Fruit fly (Drosophila melanogaster) whole organism, embryonic: Measurements from ENCODE around the gene Vlet.

Experiments
- Ada2b ChIP-seq: fragments of 200-800 bp; sonication (Bioruptor generic); IDR thresholded peaks from 2 replicates; pipeline ENCODE4 v1.3.6; 2022; ENCODE audit warnings: missing biosample characterization, missing genetic modification characterization
- Aef1 ChIP-seq: fragments of 200-800 bp; sonication (Bioruptor generic); IDR thresholded peaks from 3 replicates; pipeline ENCODE4 v1.3.6; 2022; ENCODE audit warnings: missing biosample characterization, missing genetic modification characterization
- B-H1 ChIP-seq: fragments of 200-800 bp; sonication (Bioruptor generic); IDR thresholded peaks from 3 replicates; pipeline ENCODE4 v1.3.6; 2022; ENCODE audit warnings: missing biosample characterization, missing genetic modification characterization
- Bgb ChIP-seq: fragments of 200-800 bp; sonication (Bioruptor generic); IDR thresholded peaks from 2 replicates; pipeline ENCODE4 v1.3.6; 2022; ENCODE audit warnings: missing biosample characterization, missing genetic modification characterization; ENCODE audit not compliant: partially characterized antibody
- CG10147 ChIP-seq: fragments of 200-800 bp; sonication (Bioruptor generic); optimal IDR thresholded peaks from 2 replicates; lab custom pipeline; 2019; ENCODE audit warnings: missing biosample characterization, mild to moderate bottlenecking, missing genetic modification characterization, moderate library complexity
- CG11456 ChIP-seq: fragments of 200-800 bp; sonication (Bioruptor generic); IDR thresholded peaks from 3 replicates; pipeline ENCODE4 v1.3.6; 2022; ENCODE audit warnings: missing biosample characterization, missing genetic modification characterization
- CG11560 ChIP-seq: fragments of 200-800 bp; sonication (Bioruptor generic); IDR thresholded peaks from 3 replicates; pipeline ENCODE4 v1.3.6; 2022; ENCODE audit warnings: missing biosample characterization, missing genetic modification characterization
- CG12155 ChIP-seq: fragments of 200-800 bp; sonication (Bioruptor generic); optimal IDR thresholded peaks from 3 replicates; lab custom pipeline; 2016; ENCODE audit warnings: missing biosample characterization, missing genetic modification characterization
- CG12769 ChIP-seq: fragments of 200-800 bp; sonication (Bioruptor generic); optimal IDR thresholded peaks from 2 replicates; lab custom pipeline; 2019; ENCODE audit warnings: missing biosample characterization, mild to moderate bottlenecking, missing genetic modification characterization, moderate library complexity
- CG13424 ChIP-seq: fragments of 200-800 bp; sonication (Bioruptor generic); optimal IDR thresholded peaks from 2 replicates; lab custom pipeline; 2019; ENCODE audit warnings: missing biosample characterization, mild to moderate bottlenecking, missing genetic modification characterization, moderate library complexity
- CG1603 ChIP-seq: fragments of 200-800 bp; sonication (Bioruptor generic); optimal IDR thresholded peaks from 2 replicates; lab custom pipeline; 2019; ENCODE audit warnings: missing biosample characterization, mild to moderate bottlenecking, missing genetic modification characterization, moderate library complexity
- CG2889 ChIP-seq: fragments of 200-800 bp; sonication (Bioruptor generic); IDR thresholded peaks from 3 replicates; pipeline ENCODE4 v1.3.6; 2022; ENCODE audit warnings: missing biosample characterization, missing genetic modification characterization
- CG30020 ChIP-seq: fragments of 200-800 bp; optimal IDR thresholded peaks from 2 replicates; lab custom pipeline; 2019; ENCODE audit warnings: missing biosample characterization, mild to moderate bottlenecking, missing genetic modification characterization, moderate library complexity
- CG3065 ChIP-seq: fragments of 200-800 bp; sonication (Bioruptor generic); optimal IDR thresholded peaks from 2 replicates; lab custom pipeline; 2016; ENCODE audit warnings: missing biosample characterization, missing genetic modification characterization
- CG31224 ChIP-seq: fragments of 200-800 bp; sonication (Bioruptor generic); IDR thresholded peaks from 2 replicates; pipeline ENCODE4 v1.3.6; 2022; ENCODE audit warnings: missing biosample characterization, missing genetic modification characterization
- CG34422 ChIP-seq: fragments of 200-800 bp; sonication (Bioruptor generic); IDR thresholded peaks from 3 replicates; pipeline ENCODE4 v1.3.6; 2022; ENCODE audit warnings: missing biosample characterization, missing genetic modification characterization
- CG4820 ChIP-seq: fragments of 200-800 bp; sonication (Bioruptor generic); optimal IDR thresholded peaks from 3 replicates; lab custom pipeline; 2016; ENCODE audit warnings: missing biosample characterization, missing genetic modification characterization
- CG5180 ChIP-seq: fragments of 200-800 bp; sonication (Bioruptor generic); optimal IDR thresholded peaks from 3 replicates; lab custom pipeline; 2017; ENCODE audit warnings: missing biosample characterization, missing genetic modification characterization, mild to moderate bottlenecking, moderate library complexity, missing genetic modification reagents
- CG7357 ChIP-seq: fragments of 200-800 bp; sonication (Bioruptor generic); IDR thresholded peaks from 3 replicates; pipeline ENCODE4 v1.3.6; 2022; ENCODE audit warnings: missing biosample characterization, missing genetic modification characterization
- CG7556 ChIP-seq: fragments of 200-800 bp; sonication (Bioruptor generic); optimal IDR thresholded peaks from 2 replicates; lab custom pipeline; 2017; ENCODE audit warnings: missing biosample characterization, mild to moderate bottlenecking, missing genetic modification characterization
- CG7786 ChIP-seq: fragments of 200-800 bp; sonication (Bioruptor generic); optimal IDR thresholded peaks from 2 replicates; lab custom pipeline; 2016; ENCODE audit warnings: missing biosample characterization, missing genetic modification characterization
- CG7839 ChIP-seq: fragments of 200-800 bp; sonication (Bioruptor generic); optimal IDR thresholded peaks from 3 replicates; lab custom pipeline; 2018; ENCODE audit warnings: missing biosample characterization, mild to moderate bottlenecking, missing genetic modification characterization, moderate library complexity
- CG9609 ChIP-seq: fragments of 200-800 bp; sonication (Bioruptor generic); optimal IDR thresholded peaks from 3 replicates; lab custom pipeline; 2016; ENCODE audit warnings: missing biosample characterization, missing genetic modification characterization
- Dad ChIP-seq: fragments of 200-800 bp; sonication (Bioruptor generic); optimal IDR thresholded peaks from 3 replicates; lab custom pipeline; 2016; ENCODE audit warnings: missing biosample characterization, missing genetic modification characterization
- Dbx ChIP-seq: fragments of 200-800 bp; sonication (Bioruptor generic); IDR thresholded peaks from 3 replicates; pipeline ENCODE4 v1.3.6; 2022; ENCODE audit warnings: missing biosample characterization, missing genetic modification characterization
- HLH4C ChIP-seq: fragments of 200-800 bp; sonication (Bioruptor generic); IDR thresholded peaks from 3 replicates; pipeline ENCODE4 v1.3.6; 2022; ENCODE audit warnings: missing biosample characterization, missing genetic modification characterization; ENCODE audit not compliant: partially characterized antibody
- Hmr ChIP-seq: fragments of 200-800 bp; sonication (Bioruptor generic); optimal IDR thresholded peaks from 3 replicates; lab custom pipeline; 2017; ENCODE audit warnings: mild to moderate bottlenecking, missing biosample characterization, missing genetic modification reagents, missing genetic modification characterization
- Hr3 ChIP-seq: fragments of 200-800 bp; sonication (Bioruptor generic); optimal IDR thresholded peaks from 3 replicates; lab custom pipeline; 2016; ENCODE audit warnings: missing biosample characterization, missing genetic modification characterization
- Lim3 ChIP-seq: fragments of 200-800 bp; sonication (Bioruptor generic); IDR thresholded peaks from 2 replicates; pipeline ENCODE4 v1.3.6; 2022; ENCODE audit warnings: missing biosample characterization, missing genetic modification characterization
- MTF-1 ChIP-seq: fragments of 200-800 bp; sonication (Bioruptor generic); optimal IDR thresholded peaks from 2 replicates; lab custom pipeline; 2018; ENCODE audit warnings: missing biosample characterization, mild to moderate bottlenecking, missing genetic modification characterization, borderline replicate concordance
- Rfx ChIP-seq: fragments of 200-800 bp; sonication (Bioruptor generic); IDR thresholded peaks from 2 replicates; pipeline ENCODE4 v1.3.6; 2022; ENCODE audit warnings: missing biosample characterization, missing genetic modification characterization
- Sry-δ ChIP-seq: fragments of 200-800 bp; sonication (Bioruptor generic); optimal IDR thresholded peaks from 2 replicates; lab custom pipeline; 2016; ENCODE audit warnings: missing biosample characterization, missing genetic modification characterization
- ara ChIP-seq: fragments of 200-800 bp; sonication (Bioruptor generic); IDR thresholded peaks from 2 replicates; pipeline ENCODE4 v1.3.6; 2022; ENCODE audit warnings: missing biosample characterization, missing genetic modification characterization
- bsh ChIP-seq, 2 experiments: fragments of 200-800 bp; sonication (Bioruptor generic); optimal IDR thresholded peaks; 2 replicates each; lab custom pipeline; 2017 to 2018; ENCODE audit warnings: mild to moderate bottlenecking in 2 of 2, missing biosample characterization in 2 of 2, missing genetic modification characterization in 2 of 2, moderate library complexity in 1 of 2
- btn ChIP-seq: fragments of 200-800 bp; sonication (Bioruptor generic); optimal IDR thresholded peaks from 2 replicates; lab custom pipeline; 2016; ENCODE audit warnings: missing biosample characterization, missing genetic modification characterization
- cas ChIP-seq: fragments of 200-800 bp; sonication (Bioruptor generic); IDR thresholded peaks from 2 replicates; pipeline ENCODE4 v1.3.6; 2022; ENCODE audit warnings: missing biosample characterization, missing genetic modification characterization
- cg ChIP-seq: fragments of 200-800 bp; sonication (Bioruptor generic); optimal IDR thresholded peaks from 3 replicates; lab custom pipeline; 2019; ENCODE audit warnings: missing biosample characterization, mild to moderate bottlenecking, missing genetic modification characterization, moderate library complexity
- crp ChIP-seq, 2 experiments: fragments of 200-800 bp; sonication (Bioruptor generic); optimal IDR thresholded peaks; 2 replicates in 1 of 2; 3 replicates in 1 of 2; lab custom pipeline; 2017; ENCODE audit warnings: missing biosample characterization in 2 of 2, missing genetic modification characterization in 2 of 2, mild to moderate bottlenecking in 1 of 2, moderate library complexity in 1 of 2
- danr ChIP-seq: fragments of 200-800 bp; sonication (Bioruptor generic); IDR thresholded peaks from 2 replicates; pipeline ENCODE4 v1.3.6; 2022; ENCODE audit warnings: missing biosample characterization, missing genetic modification characterization
- dimm ChIP-seq: fragments of 200-800 bp; sonication (Bioruptor generic); IDR thresholded peaks from 2 replicates; pipeline ENCODE4 v1.3.6; 2022; ENCODE audit warnings: missing biosample characterization, missing genetic modification characterization
- dysf ChIP-seq: fragments of 200-800 bp; sonication (Bioruptor generic); IDR thresholded peaks from 3 replicates; pipeline ENCODE4 v1.3.6; 2022; ENCODE audit warnings: missing biosample characterization, missing genetic modification characterization
- gcm2 ChIP-seq: fragments of 200-800 bp; sonication (Bioruptor generic); optimal IDR thresholded peaks from 2 replicates; lab custom pipeline; 2016; ENCODE audit warnings: missing biosample characterization, missing genetic modification characterization
- gem ChIP-seq: fragments of 200-800 bp; sonication (Bioruptor generic); optimal IDR thresholded peaks from 2 replicates; lab custom pipeline; 2019; ENCODE audit warnings: missing biosample characterization, mild to moderate bottlenecking, missing genetic modification characterization, moderate library complexity
- insv ChIP-seq, 2 experiments: fragments of 200-800 bp; sonication (Bioruptor generic); optimal IDR thresholded peaks; 3 replicates each; lab custom pipeline; 2016 to 2018; ENCODE audit warnings: missing biosample characterization in 2 of 2, missing genetic modification characterization in 2 of 2
- jigr1 ChIP-seq: fragments of 200-800 bp; sonication (Bioruptor generic); IDR thresholded peaks from 3 replicates; pipeline ENCODE4 v1.3.6; 2022; ENCODE audit warnings: missing biosample characterization, missing genetic modification characterization
- phol ChIP-seq: fragments of 200-800 bp; sonication (Bioruptor generic); optimal IDR thresholded peaks from 3 replicates; lab custom pipeline; 2018; ENCODE audit warnings: missing biosample characterization, mild to moderate bottlenecking, missing genetic modification characterization, moderate library complexity
- psq ChIP-seq: fragments of 200-800 bp; sonication (Bioruptor generic); optimal IDR thresholded peaks from 2 replicates; lab custom pipeline; 2017; ENCODE audit warnings: missing biosample characterization, missing genetic modification characterization
- sens ChIP-seq: fragments of 200-800 bp; sonication (Bioruptor generic); peaks from one replicate; lab custom pipeline; 2016; ENCODE audit warnings: missing biosample characterization, missing genetic modification characterization
- sob ChIP-seq: fragments of 200-800 bp; sonication (Bioruptor generic); IDR thresholded peaks from 2 replicates; pipeline ENCODE4 v1.3.6; 2022; ENCODE audit warnings: missing biosample characterization, missing genetic modification characterization

Vlet gene

dm6 chrX:11694959-11695882, 16.8 kb upstream of the Vlet start, which contains the start of gene PhKgamma (continued):
- no peak for TF ChIP-seq CG12769 (tag; lab: Kevin White, UChicago)
- TF ChIP-seq psq (GFP tag; lab: Kevin White, UChicago), result no peak
- TF ChIP-seq phol (tag; lab: Kevin White, UChicago), result peak; percentile 63
- no peak for TF ChIP-seq MTF-1 (GFP tag; lab: Kevin White, UChicago)
- no peak for TF ChIP-seq CG5180 (GFP tag; lab: Kevin White, UChicago)
- no peak for TF ChIP-seq crp (GFP tag; optimal IDR thresholded peaks at IDR 0.05; lab: Kevin White, UChicago)
- no peak for TF ChIP-seq CG7839 (tag; lab: Kevin White, UChicago)
- peak; percentile 97 for TF ChIP-seq Bgb (GFP tag; lab: Robert Waterston, UW)
- no peak for TF ChIP-seq CG3065
- TF ChIP-seq insv (GFP tag; optimal IDR thresholded peaks at IDR 0.05; lab: Kevin White, UChicago), result peak in 1 of 2 experiments; percentile 63
- no peak for TF ChIP-seq ara
- TF ChIP-seq CG10147 (GFP tag; lab: Kevin White, UChicago), result peak; percentile 8
- no peak for TF ChIP-seq CG11456 (GFP tag; lab: Robert Waterston, UW)
- TF ChIP-seq dysf, result no peak; the same call in 2 of the 3 replicates
- TF ChIP-seq CG31224 (GFP tag; lab: Robert Waterston, UW), result no peak
- TF ChIP-seq CG7357 (GFP tag; lab: Robert Waterston, UW), result no peak
- peak; percentile 36; the same call in 1 of the 3 replicates for TF ChIP-seq Dbx (GFP tag; lab: Robert Waterston, UW)
- no peak for TF ChIP-seq B-H1 (GFP tag; lab: Robert Waterston, UW)
- TF ChIP-seq gem (tag; lab: Kevin White, UChicago), result peak; percentile 21
- no peak for TF ChIP-seq Hr3
- no peak for TF ChIP-seq CG30020
- peak; percentile 9 for TF ChIP-seq CG7556
- TF ChIP-seq CG9609 (GFP tag; lab: Kevin White, UChicago), result peak; percentile 9
- TF ChIP-seq bsh (GFP tag; optimal IDR thresholded peaks at IDR 0.05; lab: Kevin White, UChicago), result peak; percentile 15 to 56
- TF ChIP-seq gcm2, result no peak
- TF ChIP-seq CG7786 (GFP tag; lab: Kevin White, UChicago), result no peak
- TF ChIP-seq Hmr, result no peak
- TF ChIP-seq CG2889 (GFP tag; lab: Robert Waterston, UW), result no peak
- TF ChIP-seq CG13424 (tag; lab: Kevin White, UChicago), result peak; percentile 8
- TF ChIP-seq HLH4C (GFP tag; lab: Robert Waterston, UW), result peak; percentile 87
- TF ChIP-seq Rfx (GFP tag; lab: Robert Waterston, UW), result peak; percentile 52
- no peak for TF ChIP-seq jigr1
- TF ChIP-seq Sry-δ (GFP tag; lab: Kevin White, UChicago), result peak; percentile 98
- TF ChIP-seq danr (GFP tag; lab: Robert Waterston, UW), result no peak
- peak; percentile 32; the same call in 1 of the 2 replicates for TF ChIP-seq sob
- peak; percentile 80 for TF ChIP-seq sens (GFP tag; lab: Kevin White, UChicago)
- no peak for TF ChIP-seq CG34422 (GFP tag; lab: Robert Waterston, UW)
- TF ChIP-seq cas (GFP tag; lab: Robert Waterston, UW), result no peak
- TF ChIP-seq CG12155 (GFP tag; lab: Kevin White, UChicago), result peak; percentile 37
- no peak for TF ChIP-seq btn (GFP tag; lab: Kevin White, UChicago)
- no peak for TF ChIP-seq Aef1 (GFP tag; lab: Robert Waterston, UW)
- no peak for TF ChIP-seq Lim3 (GFP tag; lab: Robert Waterston, UW)
- TF ChIP-seq CG4820 (GFP tag; lab: Kevin White, UChicago), result no peak
- TF ChIP-seq Dad (GFP tag; lab: Kevin White, UChicago), result peak; percentile 38
- no peak for TF ChIP-seq dimm (GFP tag; lab: Robert Waterston, UW)
- peak; percentile 74; the same call in 2 of the 3 replicates for TF ChIP-seq CG11560 (tag; lab: Robert Waterston, UW)
- peak; percentile 92 for TF ChIP-seq CG1603 (tag; lab: Kevin White, UChicago)
- peak; percentile 97 for TF ChIP-seq cg (GFP tag; lab: Kevin White, UChicago)
- no peak for TF ChIP-seq Ada2b (GFP tag; lab: Robert Waterston, UW)
